Fruit fly (Drosophila melanogaster): ENCODE measurements around the gene CG11666.
A peak's percentile ranks its signal among the peaks of the same experiment; 100 is the strongest.

The CG11666 gene

DNA sequence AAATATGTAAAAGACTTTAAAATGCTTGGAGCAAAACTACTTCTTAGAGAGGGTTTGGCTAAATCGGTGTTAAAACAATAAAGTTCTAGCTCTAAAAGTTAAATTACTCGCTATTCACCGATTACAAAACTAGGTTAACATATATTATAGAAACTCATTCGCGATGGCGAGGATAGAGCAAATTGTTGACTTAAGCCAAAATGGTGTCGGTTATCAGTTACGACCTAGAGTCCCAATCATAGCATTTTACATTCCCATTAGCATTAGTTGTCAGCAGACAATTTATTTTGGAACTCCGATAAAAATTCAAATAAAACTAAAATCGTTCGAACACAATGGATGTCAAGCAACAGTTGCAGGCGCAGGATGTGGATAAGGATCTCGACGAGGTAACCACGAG, at the start of gene CG11666:
TSS of gene CG11666 (plus strand) at position 301 of the 400 bp plus-strand sequence.
- TF ChIP-seq Sry-β (GFP tag; optimal IDR thresholded peaks at IDR 0.05) (no peak), CG1529 (GFP tag; optimal IDR thresholded peaks at IDR 0.05) (no peak), lmd (GFP tag; IDR thresholded peaks at IDR 0.05) (no peak), exex (tag; optimal IDR thresholded peaks at IDR 0.05) (no peak), CG17328 (GFP tag; IDR thresholded peaks at IDR 0.05) (no peak), psq (GFP tag; optimal IDR thresholded peaks at IDR 0.05) (no peak), lbe (GFP tag; optimal IDR thresholded peaks at IDR 0.05) (no peak), CG32772 (GFP tag; IDR thresholded peaks at IDR 0.05) (no peak), Chrac-16 (GFP tag; optimal IDR thresholded peaks at IDR 0.05) (no peak), Bteb2 (GFP tag; optimal IDR thresholded peaks at IDR 0.05) (no peak), tio (GFP tag; optimal IDR thresholded peaks at IDR 0.05) (no peak)

dm6 chrX:20942058-20942457, 42.4 kb upstream of the CG11666 start:
- peak; percentile 91 for TF ChIP-seq Hr39 (optimal IDR thresholded peaks at IDR 0.05)

DNA sequence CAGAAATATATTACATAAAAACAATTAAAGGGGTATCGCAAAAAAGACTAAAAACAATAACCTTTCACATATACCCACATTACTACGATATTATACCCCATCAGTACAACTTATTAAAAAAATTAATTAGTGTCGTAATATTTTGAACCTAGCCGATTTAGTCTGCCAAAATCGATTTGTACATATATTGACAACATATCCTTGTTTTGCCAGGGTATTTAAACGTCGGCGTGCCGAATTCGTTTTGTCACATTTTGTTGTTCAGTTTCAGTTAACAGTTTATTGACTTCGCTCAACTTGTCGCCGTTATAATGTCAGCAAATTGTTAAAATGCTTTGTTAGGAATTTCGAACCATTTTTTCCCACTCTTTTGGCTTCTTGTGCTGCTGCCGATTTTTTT, 36.2 kb upstream of the CG11666 start:
- TF ChIP-seq CG9727 (GFP tag; optimal IDR thresholded peaks at IDR 0.05) (no peak), CG7839 (tag; optimal IDR thresholded peaks at IDR 0.05) (no peak), wek (GFP tag; optimal IDR thresholded peaks at IDR 0.05) (no peak), caup (GFP tag; optimal IDR thresholded peaks at IDR 0.05; ENCODE audit: severe bottlenecking) (no peak), BEAF-32 (GFP tag; optimal IDR thresholded peaks at IDR 0.05) (no peak), CG12104 (GFP tag; optimal IDR thresholded peaks at IDR 0.05) (no peak), toy (GFP tag; IDR thresholded peaks at IDR 0.05) (no peak)

- no peak for TF ChIP-seq vnd (GFP tag; IDR thresholded peaks at IDR 0.05; ENCODE audit: partially characterized antibody)
- TF ChIP-seq MTF-1 (GFP tag; optimal IDR thresholded peaks at IDR 0.05; ENCODE audit: borderline replicate concordance): no peak
- peak; percentile 62 for TF ChIP-seq GATAe (GFP tag; conservative IDR thresholded peaks at IDR 0.05)
Measured at dm6 chrX:20963405-20963804, 21.1 kb upstream of the CG11666 start, which contains the start of gene Ser6. TSS of gene Ser6 (minus strand) at chrX:20963505.

DNA sequence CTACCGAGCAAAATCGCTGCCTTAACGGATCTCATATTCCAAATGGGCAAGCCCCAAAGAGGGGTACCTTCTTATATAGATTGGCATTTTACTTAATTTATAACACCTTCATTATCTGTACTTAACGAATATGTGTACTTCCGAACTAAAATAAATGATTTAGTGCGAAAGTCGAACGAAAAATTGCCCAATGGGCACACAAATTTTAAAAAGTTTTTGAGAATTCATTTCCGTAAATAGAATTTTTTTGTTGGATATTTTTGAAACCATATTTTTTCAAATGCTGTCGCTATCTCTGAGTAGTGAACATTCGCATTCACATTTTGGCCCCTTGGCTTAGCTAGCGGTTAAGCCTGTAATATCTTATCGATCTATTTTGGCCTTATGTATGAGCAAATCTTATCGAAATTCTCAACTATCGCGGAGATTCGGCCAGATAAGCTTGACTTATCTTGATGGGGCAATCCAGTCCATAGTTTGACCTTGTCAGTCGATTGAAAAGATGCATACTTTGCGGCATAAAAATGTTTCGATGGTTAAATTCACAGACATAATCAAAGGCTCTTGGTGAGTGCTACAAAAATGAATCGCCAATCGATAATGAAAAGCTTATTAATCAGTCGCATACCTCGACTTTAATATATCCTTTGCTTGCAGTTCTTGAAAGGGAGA, 19.0 kb upstream of the CG11666 start, which contains the start of gene CG1304:
TSS of gene CG1304 (minus strand) at position 51 of the 672 bp plus-strand sequence.
- no peak for TF ChIP-seq ind (GFP tag; optimal IDR thresholded peaks at IDR 0.05)
- peak; percentile 33 for TF ChIP-seq CG34376 (GFP tag; optimal IDR thresholded peaks at IDR 0.05)
- 0 out of 2 replicates have a peak, but pooled peaks have one; percentile 13 for TF ChIP-seq GATAe (GFP tag; conservative IDR thresholded peaks at IDR 0.05)
- peak; percentile 70 for TF ChIP-seq ERR (GFP tag; optimal IDR thresholded peaks at IDR 0.05)
- peak; percentile 53 for TF ChIP-seq grn (GFP tag; optimal IDR thresholded peaks at IDR 0.05)

- TF ChIP-seq vvl (GFP tag; IDR thresholded peaks at IDR 0.05) (no peak), CG1832 (GFP tag; optimal IDR thresholded peaks at IDR 0.05) (no peak), YL-1 (GFP tag; optimal IDR thresholded peaks at IDR 0.05) (no peak), CG3407 (GFP tag; optimal IDR thresholded peaks at IDR 0.05) (no peak), CG8765 (GFP tag; IDR thresholded peaks at IDR 0.05) (no peak), gro (GFP tag; optimal IDR thresholded peaks at IDR 0.05) (no peak), CG7786 (GFP tag; optimal IDR thresholded peaks at IDR 0.05) (no peak)
Measured at dm6 chrX:20977986-20978385, 6.5 kb upstream of the CG11666 start, which contains the start of gene CG44426. TSS of gene CG44426 (plus strand) at chrX:20978286.
